Worm (Caenorhabditis elegans) whole organism, midembryonic: ENCODE measurements around the gene Y44F5A.1.

Experiments used
- T22C8.4 ChIP-seq: fragments of 200-800 bp; sonication (Bioruptor generic); IDR thresholded peaks from 2 replicates; pipeline ENCODE4 v1.3.6; 2022; ENCODE audit warnings: missing genetic modification characterization, missing compliant biosample characterization
- cog-1 ChIP-seq: sonication (generic microtip); optimal IDR thresholded peaks from 2 replicates; lab custom pipeline; 2016; ENCODE audit warnings: missing genetic modification characterization, missing compliant biosample characterization
- flt-1 ChIP-seq: fragments of 200-800 bp; sonication (Bioruptor generic); IDR thresholded peaks from 2 replicates; pipeline ENCODE4 v1.3.6; 2022; ENCODE audit warnings: missing genetic modification characterization, missing compliant biosample characterization
- klf-2 ChIP-seq: fragments of 200-800 bp; sonication (Bioruptor generic); conservative IDR thresholded peaks from 2 replicates; pipeline ENCODE4 v1.3.6; 2022; ENCODE audit warnings: missing genetic modification reagents, missing genetic modification characterization, missing compliant biosample characterization
- med-1 ChIP-seq: sonication (generic microtip); optimal IDR thresholded peaks from 2 replicates; lab custom pipeline; 2017; ENCODE audit warnings: missing genetic modification characterization, mild to moderate bottlenecking, missing compliant biosample characterization, antibody characterized with exemption, missing genetic modification reagents; ENCODE audit not compliant: insufficient read depth
- ref-1 ChIP-seq: fragments of 200-800 bp; sonication (Bioruptor generic); conservative IDR thresholded peaks from 2 replicates; pipeline ENCODE4 v1.3.6; 2022; ENCODE audit warnings: missing genetic modification reagents, missing genetic modification characterization, missing compliant biosample characterization
- tab-1 ChIP-seq: fragments of 200-800 bp; sonication (Bioruptor generic); IDR thresholded peaks from 2 replicates; pipeline ENCODE4 v1.3.6; 2022; ENCODE audit warnings: missing genetic modification characterization, missing compliant biosample characterization
- ztf-23 ChIP-seq: fragments of 200-800 bp; sonication (Bioruptor generic); IDR thresholded peaks from 2 replicates; pipeline ENCODE4 v1.3.6; 2022; ENCODE audit warnings: missing genetic modification reagents, missing genetic modification characterization, missing compliant biosample characterization
- ztf-29 ChIP-seq: fragments of 200-800 bp; sonication (Bioruptor generic); IDR thresholded peaks from 2 replicates; pipeline ENCODE4 v1.3.6; 2022; ENCODE audit warnings: missing genetic modification reagents, missing genetic modification characterization, missing compliant biosample characterization

DNA sequence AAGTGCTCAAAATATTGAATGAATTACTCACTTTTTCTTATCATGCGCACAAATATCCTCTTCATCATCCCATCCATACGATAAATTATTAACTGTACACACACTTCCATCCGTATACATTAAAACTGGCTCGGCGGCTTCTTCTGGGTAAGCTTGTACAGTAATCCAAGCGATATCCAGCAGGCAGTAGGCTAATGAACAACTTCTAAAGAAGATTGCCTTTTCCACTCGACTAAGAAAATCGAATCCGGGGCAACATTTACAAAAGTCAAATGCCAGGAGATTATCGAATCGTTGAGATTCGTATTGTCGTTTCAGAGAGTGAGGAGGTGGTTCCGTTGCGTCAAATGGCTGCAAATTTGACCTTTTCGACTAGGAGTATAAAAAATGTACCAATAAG, 16.1 kb downstream of the Y44F5A.1 start:
- no peak for TF ChIP-seq T22C8.4 (GFP tag; lab: Robert Waterston, UW)
- no peak for TF ChIP-seq ztf-29
- TF ChIP-seq flt-1 (GFP tag; lab: Robert Waterston, UW), result no peak
- TF ChIP-seq ztf-23 (GFP tag; lab: Robert Waterston, UW), result no peak
- no peak for TF ChIP-seq ref-1 (GFP tag; lab: Robert Waterston, UW)
- no peak for TF ChIP-seq cog-1
- no peak for TF ChIP-seq tab-1 (GFP tag; lab: Robert Waterston, UW)
- TF ChIP-seq klf-2 (GFP tag; lab: Robert Waterston, UW), result no peak
- no peak for TF ChIP-seq med-1
